Fruit fly (Drosophila melanogaster) whole organism, embryonic: ENCODE results near the gene vkg.

Source experiments
- Abd-B ChIP-seq: fragments of 200-800 bp; sonication (Bioruptor generic); optimal IDR thresholded peaks from 2 replicates; lab custom pipeline; 2018; ENCODE audit warnings: missing biosample characterization, mild to moderate bottlenecking, missing genetic modification characterization, moderate library complexity
- Adf1 ChIP-seq: fragments of 200-800 bp; sonication (Bioruptor generic); IDR thresholded peaks from 2 replicates; pipeline ENCODE4 v1.3.6; 2022; ENCODE audit warnings: missing biosample characterization, missing genetic modification characterization
- Atf6 ChIP-seq: fragments of 200-800 bp; sonication (Bioruptor generic); IDR thresholded peaks from 2 replicates; pipeline ENCODE4 v1.3.6; 2022; ENCODE audit warnings: missing biosample characterization, missing genetic modification characterization
- Bdp1 ChIP-seq: fragments of 200-800 bp; sonication (Bioruptor generic); optimal IDR thresholded peaks from 3 replicates; lab custom pipeline; 2016; ENCODE audit warnings: missing biosample characterization, missing genetic modification characterization
- C15 ChIP-seq: fragments of 200-800 bp; sonication (Bioruptor generic); IDR thresholded peaks from 3 replicates; pipeline ENCODE4 v1.3.6; 2022; ENCODE audit warnings: missing biosample characterization, missing genetic modification characterization
- CG10147 ChIP-seq: fragments of 200-800 bp; sonication (Bioruptor generic); optimal IDR thresholded peaks from 2 replicates; lab custom pipeline; 2019; ENCODE audit warnings: missing biosample characterization, mild to moderate bottlenecking, missing genetic modification characterization, moderate library complexity
- CG10654 ChIP-seq: fragments of 200-800 bp; sonication (Bioruptor generic); optimal IDR thresholded peaks from 2 replicates; lab custom pipeline; 2016; ENCODE audit warnings: missing biosample characterization, missing genetic modification characterization
- CG12219 ChIP-seq: fragments of 200-800 bp; sonication (Bioruptor generic); optimal IDR thresholded peaks from 3 replicates; lab custom pipeline; 2018; ENCODE audit warnings: missing biosample characterization, mild to moderate bottlenecking, missing genetic modification characterization
- CG13894 ChIP-seq: fragments of 200-800 bp; sonication (Bioruptor generic); optimal IDR thresholded peaks from 3 replicates; lab custom pipeline; 2018; ENCODE audit warnings: missing biosample characterization, mild to moderate bottlenecking, missing genetic modification characterization, moderate library complexity
- CG14710 ChIP-seq: fragments of 200-800 bp; sonication (Bioruptor generic); optimal IDR thresholded peaks from 3 replicates; lab custom pipeline; 2019; ENCODE audit warnings: missing biosample characterization, mild to moderate bottlenecking, missing genetic modification characterization, moderate library complexity
- CG16779 ChIP-seq: fragments of 200-800 bp; sonication (Bioruptor generic); IDR thresholded peaks from 2 replicates; pipeline ENCODE4 v1.3.6; 2022; ENCODE audit warnings: missing biosample characterization, missing genetic modification characterization
- CG16863 ChIP-seq: fragments of 200-800 bp; sonication (Bioruptor generic); optimal IDR thresholded peaks from 3 replicates; lab custom pipeline; 2016; ENCODE audit warnings: missing biosample characterization, missing genetic modification characterization
- CG2116 ChIP-seq: fragments of 200-800 bp; sonication (Bioruptor generic); optimal IDR thresholded peaks from 3 replicates; lab custom pipeline; 2018; ENCODE audit warnings: missing biosample characterization, mild to moderate bottlenecking, missing genetic modification characterization
- CG2678 ChIP-seq: fragments of 200-800 bp; sonication (Bioruptor generic); optimal IDR thresholded peaks from 3 replicates; lab custom pipeline; 2019; ENCODE audit warnings: missing biosample characterization, mild to moderate bottlenecking, missing genetic modification characterization, moderate library complexity
- CG4282 ChIP-seq: fragments of 200-800 bp; sonication (Bioruptor generic); optimal IDR thresholded peaks from 2 replicates; lab custom pipeline; 2016; ENCODE audit warnings: missing biosample characterization, missing genetic modification characterization
- CG4404 ChIP-seq: fragments of 200-800 bp; sonication (Bioruptor generic); IDR thresholded peaks from 2 replicates; pipeline ENCODE4 v1.3.6; 2022; ENCODE audit warnings: missing biosample characterization, missing genetic modification characterization
- CG4854 ChIP-seq: fragments of 200-800 bp; sonication (Bioruptor generic); optimal IDR thresholded peaks from 2 replicates; lab custom pipeline; 2016; ENCODE audit warnings: missing biosample characterization, missing genetic modification characterization, inconsistent platforms
- CG6654 ChIP-seq: fragments of 200-800 bp; sonication (Bioruptor generic); optimal IDR thresholded peaks from 2 replicates; lab custom pipeline; 2017; ENCODE audit warnings: missing biosample characterization, mild to moderate bottlenecking, missing genetic modification characterization
- CG7271 ChIP-seq: fragments of 200-800 bp; sonication (Bioruptor generic); optimal IDR thresholded peaks from 2 replicates; lab custom pipeline; 2018; ENCODE audit warnings: missing biosample characterization, mild to moderate bottlenecking, missing genetic modification characterization, moderate library complexity
- CG7786 ChIP-seq: fragments of 200-800 bp; sonication (Bioruptor generic); optimal IDR thresholded peaks from 2 replicates; lab custom pipeline; 2016; ENCODE audit warnings: missing biosample characterization, missing genetic modification characterization
- CG7839 ChIP-seq: fragments of 200-800 bp; sonication (Bioruptor generic); optimal IDR thresholded peaks from 3 replicates; lab custom pipeline; 2018; ENCODE audit warnings: missing biosample characterization, mild to moderate bottlenecking, missing genetic modification characterization, moderate library complexity
- CG7987 ChIP-seq: fragments of 200-800 bp; sonication (Bioruptor generic); optimal IDR thresholded peaks from 2 replicates; lab custom pipeline; 2018; ENCODE audit warnings: missing biosample characterization, mild to moderate bottlenecking, missing genetic modification characterization, moderate library complexity
- CG8359 ChIP-seq: fragments of 200-800 bp; sonication (Bioruptor generic); optimal IDR thresholded peaks from 2 replicates; lab custom pipeline; 2017; ENCODE audit warnings: missing biosample characterization, mild to moderate bottlenecking, missing genetic modification characterization, borderline replicate concordance
- CG9817 ChIP-seq: fragments of 200-800 bp; sonication (Bioruptor generic); optimal IDR thresholded peaks from 2 replicates; lab custom pipeline; 2018; ENCODE audit warnings: missing biosample characterization, mild to moderate bottlenecking, missing genetic modification characterization, moderate library complexity
- Ets97D ChIP-seq: fragments of 200-800 bp; sonication (Bioruptor generic); optimal IDR thresholded peaks from 3 replicates; lab custom pipeline; 2016; ENCODE audit warnings: missing biosample characterization, missing genetic modification characterization
- H2.0 ChIP-seq: fragments of 200-800 bp; sonication (Bioruptor generic); IDR thresholded peaks from 2 replicates; pipeline ENCODE4 v1.3.6; 2022; ENCODE audit warnings: missing biosample characterization, missing genetic modification characterization
- HLH54F ChIP-seq: fragments of 200-800 bp; sonication (Bioruptor generic); optimal IDR thresholded peaks from 3 replicates; lab custom pipeline; 2016; ENCODE audit warnings: missing biosample characterization, missing genetic modification characterization
- Hand ChIP-seq: fragments of 200-800 bp; sonication (Bioruptor generic); optimal IDR thresholded peaks from 2 replicates; lab custom pipeline; 2017; ENCODE audit warnings: mild to moderate bottlenecking, missing biosample characterization, missing genetic modification reagents, missing genetic modification characterization
- Hr51 ChIP-seq, 2 experiments: fragments of 200-800 bp; sonication (Bioruptor generic); optimal IDR thresholded peaks; 2 replicates in 1 of 2; 3 replicates in 1 of 2; lab custom pipeline; 2016 to 2018; ENCODE audit warnings: missing biosample characterization in 2 of 2, missing genetic modification characterization in 2 of 2, mild to moderate bottlenecking in 1 of 2, moderate library complexity in 1 of 2
- Myb ChIP-seq: fragments of 200-800 bp; sonication (Bioruptor generic); optimal IDR thresholded peaks from 2 replicates; lab custom pipeline; 2016; ENCODE audit warnings: missing biosample characterization, missing genetic modification characterization
- NfI ChIP-seq: fragments of 200-800 bp; sonication (Bioruptor generic); optimal IDR thresholded peaks from 3 replicates; lab custom pipeline; 2018; ENCODE audit warnings: missing biosample characterization, mild to moderate bottlenecking, missing genetic modification characterization, moderate library complexity
- Opbp ChIP-seq: fragments of 200-800 bp; sonication (Bioruptor generic); IDR thresholded peaks from 3 replicates; pipeline ENCODE4 v1.3.6; 2022; ENCODE audit warnings: missing biosample characterization, missing genetic modification characterization; ENCODE audit not compliant: partially characterized antibody
- Scr ChIP-seq: fragments of 200-800 bp; sonication (Bioruptor generic); IDR thresholded peaks from 2 replicates; pipeline ENCODE4 v1.3.6; 2022; ENCODE audit warnings: missing biosample characterization, missing genetic modification characterization; ENCODE audit not compliant: partially characterized antibody
- Sry-δ ChIP-seq: fragments of 200-800 bp; sonication (Bioruptor generic); optimal IDR thresholded peaks from 2 replicates; lab custom pipeline; 2016; ENCODE audit warnings: missing biosample characterization, missing genetic modification characterization
- Vsx1 ChIP-seq: fragments of 200-800 bp; sonication (Bioruptor generic); optimal IDR thresholded peaks from 2 replicates; lab custom pipeline; 2017; ENCODE audit warnings: missing biosample characterization, mild to moderate bottlenecking, missing genetic modification characterization, missing genetic modification reagents
- dmrt11E ChIP-seq: fragments of 200-800 bp; sonication (Bioruptor generic); optimal IDR thresholded peaks from 3 replicates; lab custom pipeline; 2018; ENCODE audit warnings: missing biosample characterization, mild to moderate bottlenecking, missing genetic modification characterization, moderate library complexity
- eve ChIP-seq, 2 experiments: fragments of >200 bp; optimal IDR thresholded peaks; 2 replicates each; lab custom pipeline; 2017; ENCODE audit warnings: missing biosample characterization in 2 of 2, missing genetic modification characterization in 2 of 2
- gem ChIP-seq: fragments of 200-800 bp; sonication (Bioruptor generic); optimal IDR thresholded peaks from 2 replicates; lab custom pipeline; 2019; ENCODE audit warnings: missing biosample characterization, mild to moderate bottlenecking, missing genetic modification characterization, moderate library complexity
- gfzf ChIP-seq: fragments of 200-800 bp; sonication (Bioruptor generic); optimal IDR thresholded peaks from 2 replicates; lab custom pipeline; 2016; ENCODE audit warnings: missing biosample characterization, mild to moderate bottlenecking, missing genetic modification characterization, moderate library complexity
- luna ChIP-seq: fragments of 200-800 bp; sonication (Bioruptor generic); optimal IDR thresholded peaks from 2 replicates; lab custom pipeline; 2016; ENCODE audit warnings: missing biosample characterization, missing genetic modification characterization
- mld ChIP-seq: fragments of 200-800 bp; sonication (Bioruptor generic); IDR thresholded peaks from 3 replicates; pipeline ENCODE4 v1.3.6; 2022; ENCODE audit warnings: missing biosample characterization, missing genetic modification characterization; ENCODE audit not compliant: partially characterized antibody
- scrt ChIP-seq: fragments of 200-800 bp; sonication (Bioruptor generic); optimal IDR thresholded peaks from 2 replicates; lab custom pipeline; 2018; ENCODE audit warnings: missing biosample characterization, mild to moderate bottlenecking, missing genetic modification characterization, moderate library complexity
- sens ChIP-seq: fragments of 200-800 bp; sonication (Bioruptor generic); peaks from one replicate; lab custom pipeline; 2016; ENCODE audit warnings: missing biosample characterization, missing genetic modification characterization
- sim ChIP-seq: fragments of 200-800 bp; sonication (Bioruptor generic); IDR thresholded peaks from 2 replicates; pipeline ENCODE4 v1.3.6; 2022; ENCODE audit warnings: missing biosample characterization, missing genetic modification characterization
- tll ChIP-seq, 2 experiments: fragments of 200-800 bp in 1 of 2; fragments of >200 bp in 1 of 2; sonication (Bioruptor generic) in 1 of 2; optimal IDR thresholded peaks; 2 replicates each; lab custom pipeline; 2017 to 2019; ENCODE audit warnings: missing biosample characterization in 2 of 2, missing genetic modification characterization in 2 of 2, mild to moderate bottlenecking in 1 of 2, moderate library complexity in 1 of 2
- tna ChIP-seq: fragments of 200-800 bp; sonication (Bioruptor generic); IDR thresholded peaks from 2 replicates; pipeline ENCODE4 v1.3.6; 2022; ENCODE audit warnings: missing biosample characterization, missing genetic modification characterization; ENCODE audit not compliant: partially characterized antibody
- trh ChIP-seq: fragments of 200-800 bp; sonication (Bioruptor generic); optimal IDR thresholded peaks from 2 replicates; lab custom pipeline; 2016; ENCODE audit warnings: missing biosample characterization, missing genetic modification characterization
- ttk ChIP-seq: fragments of 200-800 bp; sonication (Bioruptor generic); IDR thresholded peaks from 2 replicates; pipeline ENCODE4 v2.1.2; 2022; ENCODE audit warnings: missing biosample characterization, missing genetic modification characterization
- tup ChIP-seq: fragments of 200-800 bp; sonication (Bioruptor generic); optimal IDR thresholded peaks from 2 replicates; lab custom pipeline; 2016; ENCODE audit warnings: missing biosample characterization, mild to moderate bottlenecking, missing genetic modification characterization, moderate library complexity
- zf30C ChIP-seq: fragments of 200-800 bp; sonication (Bioruptor generic); optimal IDR thresholded peaks from 3 replicates; lab custom pipeline; 2018; ENCODE audit warnings: missing biosample characterization, mild to moderate bottlenecking, missing genetic modification characterization

The vkg gene

DNA sequence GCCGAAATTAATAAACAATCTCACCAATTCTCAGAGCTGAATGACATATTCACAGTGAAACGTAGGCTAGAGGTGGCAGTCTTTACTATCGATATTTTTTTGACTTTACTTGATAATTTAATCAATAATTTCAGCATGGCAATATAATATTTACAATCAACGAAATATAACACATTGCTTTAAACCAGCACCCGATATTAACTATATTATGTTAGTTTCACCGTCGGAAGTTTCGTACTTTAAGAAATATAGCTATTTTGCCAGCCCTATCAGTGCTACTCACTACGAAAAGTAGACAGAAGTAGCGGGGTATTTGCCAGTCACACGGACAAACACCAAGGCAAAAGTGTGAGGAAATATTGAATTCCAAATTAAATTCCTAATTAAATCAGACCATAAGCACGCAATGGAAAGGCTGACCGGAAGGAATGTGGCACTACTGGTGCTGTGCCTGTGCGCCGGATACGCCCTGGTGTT lies 17.2 kb downstream of the vkg start, which contains the start of the genes CG31917, Tfb5 and SelT (continued):
- no peak for TF ChIP-seq gfzf
- no peak for TF ChIP-seq Hand (GFP tag; lab: Kevin White, UChicago)
- TF ChIP-seq trh (GFP tag; lab: Kevin White, UChicago): no peak
- no peak for TF ChIP-seq ttk
- TF ChIP-seq luna (GFP tag; lab: Kevin White, UChicago): no peak
- TF ChIP-seq CG8359: no peak
- no peak for TF ChIP-seq mld (GFP tag; lab: Robert Waterston, UW)
- TF ChIP-seq scrt (GFP tag; lab: Kevin White, UChicago): no peak
- TF ChIP-seq Scr (GFP tag; lab: Robert Waterston, UW): peak; percentile 86
- TF ChIP-seq Opbp (GFP tag; lab: Robert Waterston, UW): no peak
- peak; percentile 30; the same call in 1 of the 2 replicates for TF ChIP-seq Atf6 (GFP tag; lab: Robert Waterston, UW)
- 0 out of 2 replicates have a peak, but pooled peaks have one; percentile 31 for TF ChIP-seq Adf1 (GFP tag; lab: Robert Waterston, UW)
- TF ChIP-seq CG10147: no peak
- no peak for TF ChIP-seq CG10654
- peak; percentile 39 for TF ChIP-seq CG4854
- no peak for TF ChIP-seq gem (tag; lab: Kevin White, UChicago)
- peak; percentile 57 to 65 for TF ChIP-seq Hr51 (GFP tag; optimal IDR thresholded peaks at IDR 0.05; lab: Kevin White, UChicago)
- no peak for TF ChIP-seq tna (GFP tag; lab: Robert Waterston, UW)
- TF ChIP-seq sim (GFP tag; lab: Robert Waterston, UW): no peak
- peak; percentile 39 for TF ChIP-seq CG7786 (GFP tag; lab: Kevin White, UChicago)
- TF ChIP-seq CG12219 (GFP tag; lab: Kevin White, UChicago): peak; percentile 11
- TF ChIP-seq CG6654 (GFP tag; lab: Kevin White, UChicago): no peak
- no peak for TF ChIP-seq H2.0 (GFP tag; lab: Robert Waterston, UW)
- TF ChIP-seq zf30C (GFP tag; lab: Kevin White, UChicago): no peak
- TF ChIP-seq CG2678: no peak
- TF ChIP-seq CG7839 (tag; lab: Kevin White, UChicago): peak; percentile 59
- TF ChIP-seq CG7271 (tag; lab: Kevin White, UChicago): no peak
- peak; percentile 59 for TF ChIP-seq NfI (GFP tag; lab: Kevin White, UChicago)
- peak; percentile 52 for TF ChIP-seq dmrt11E (tag; lab: Kevin White, UChicago)
- TF ChIP-seq CG16779 (GFP tag; lab: Robert Waterston, UW): no peak
- TF ChIP-seq Myb (GFP tag; lab: Kevin White, UChicago): peak; percentile 14
- TF ChIP-seq CG4404 (GFP tag; lab: Robert Waterston, UW): no peak
- TF ChIP-seq Sry-δ (GFP tag; lab: Kevin White, UChicago): peak; percentile 91
- TF ChIP-seq CG9817 (tag; lab: Kevin White, UChicago): peak; percentile 75
- TF ChIP-seq HLH54F (GFP tag; lab: Kevin White, UChicago): peak; percentile 59
- no peak for TF ChIP-seq eve (GFP tag; optimal IDR thresholded peaks at IDR 0.05; lab: Kevin White, UChicago)
- TF ChIP-seq tll (GFP tag; optimal IDR thresholded peaks at IDR 0.05; lab: Kevin White, UChicago): peak in 1 of 2 experiments; percentile 64
- no peak for TF ChIP-seq Bdp1 (GFP tag; lab: Kevin White, UChicago)
- no peak for TF ChIP-seq CG7987 (GFP tag; lab: Kevin White, UChicago)
- peak; percentile 56 for TF ChIP-seq CG2116 (GFP tag; lab: Kevin White, UChicago)
- TF ChIP-seq CG14710 (tag; lab: Kevin White, UChicago): peak; percentile 69
- TF ChIP-seq C15 (GFP tag; lab: Robert Waterston, UW): no peak
- TF ChIP-seq CG13894 (tag; lab: Kevin White, UChicago): no peak
- TF ChIP-seq CG16863 (GFP tag; lab: Kevin White, UChicago): peak; percentile 57
- peak; percentile 46 for TF ChIP-seq Abd-B
- TF ChIP-seq sens (GFP tag; lab: Kevin White, UChicago): peak; percentile 89
- peak; percentile 65 for TF ChIP-seq Ets97D (GFP tag; lab: Kevin White, UChicago)
- no peak for TF ChIP-seq tup
- TF ChIP-seq CG4282: no peak
- no peak for TF ChIP-seq Vsx1 (GFP tag; lab: Kevin White, UChicago)
